Fruit fly (Drosophila melanogaster): ENCODE measurements around the gene mRpL21.

Gene mRpL21

dm6 chr3L:19230801-19231547 is 23.9 kb downstream of the mRpL21 start (continued):
- TF ChIP-seq Gug (GFP tag; IDR thresholded peaks at IDR 0.05) (no peak), zfh2 (GFP tag; optimal IDR thresholded peaks at IDR 0.05) (no peak), gsb-n (tag; optimal IDR thresholded peaks at IDR 0.05) (no peak), CG31365 (tag; optimal IDR thresholded peaks at IDR 0.05) (no peak), ci (GFP tag; IDR thresholded peaks at IDR 0.05) (no peak), chm (GFP tag; IDR thresholded peaks at IDR 0.05) (no peak), Dbx (GFP tag; IDR thresholded peaks at IDR 0.05) (no peak), CG12104 (GFP tag; optimal IDR thresholded peaks at IDR 0.05) (no peak), gcm2 (GFP tag; optimal IDR thresholded peaks at IDR 0.05) (no peak), Atf3 (GFP tag; optimal IDR thresholded peaks at IDR 0.05) (no peak), CG34376 (GFP tag; optimal IDR thresholded peaks at IDR 0.05) (no peak), CTCF (GFP tag; optimal IDR thresholded peaks at IDR 0.05) (no peak), slbo (GFP tag; IDR thresholded peaks at IDR 0.05) (peak; percentile 49), cad (GFP tag; optimal IDR thresholded peaks at IDR 0.05) (no peak), CG8924 (tag; optimal IDR thresholded peaks at IDR 0.05) (peak; percentile 32), HLH54F (GFP tag; optimal IDR thresholded peaks at IDR 0.05) (no peak), CG16815 (GFP tag; optimal IDR thresholded peaks at IDR 0.05) (no peak), CG43689 (GFP tag; IDR thresholded peaks at IDR 0.05) (no peak), CG9817 (tag; optimal IDR thresholded peaks at IDR 0.05) (no peak), CG10209 (GFP tag; optimal IDR thresholded peaks at IDR 0.05) (no peak), salm (tag; optimal IDR thresholded peaks at IDR 0.05) (no peak), NK7.1 (GFP tag; optimal IDR thresholded peaks at IDR 0.05) (no peak), CG33213 (GFP tag; optimal IDR thresholded peaks at IDR 0.05) (no peak), zen2 (GFP tag; IDR thresholded peaks at IDR 0.05; ENCODE audit: partially characterized antibody) (no peak), psq (GFP tag; optimal IDR thresholded peaks at IDR 0.05) (no peak), Xbp1 (GFP tag; optimal IDR thresholded peaks at IDR 0.05) (peak; percentile 39), Rfx (GFP tag; IDR thresholded peaks at IDR 0.05) (no peak), CG15514 (GFP tag; optimal IDR thresholded peaks at IDR 0.05) (no peak), sens-2 (GFP tag; IDR thresholded peaks at IDR 0.05) (no peak), grn (GFP tag; optimal IDR thresholded peaks at IDR 0.05) (no peak), gro (GFP tag; optimal IDR thresholded peaks at IDR 0.05) (no peak), Hr3 (GFP tag; optimal IDR thresholded peaks at IDR 0.05) (no peak), CG32772 (GFP tag; IDR thresholded peaks at IDR 0.05) (no peak), shn (GFP tag; optimal IDR thresholded peaks at IDR 0.05) (no peak), HHEX (GFP tag; optimal IDR thresholded peaks at IDR 0.05) (no peak), CG11696 (GFP tag; IDR thresholded peaks at IDR 0.05) (no peak), Chrac-16 (GFP tag; optimal IDR thresholded peaks at IDR 0.05) (no peak), Bdp1 (GFP tag; optimal IDR thresholded peaks at IDR 0.05) (no peak), ase (GFP tag; IDR thresholded peaks at IDR 0.05) (no peak), PHDP (tag; optimal IDR thresholded peaks at IDR 0.05) (peak; percentile 44), CG4854 (GFP tag; optimal IDR thresholded peaks at IDR 0.05) (no peak), vfl (GFP tag; optimal IDR thresholded peaks at IDR 0.05) (no peak), CG9609 (GFP tag; optimal IDR thresholded peaks at IDR 0.05) (no peak), Asciz (GFP tag; optimal IDR thresholded peaks at IDR 0.05) (peak; percentile 20), CG9876 (GFP tag; optimal IDR thresholded peaks at IDR 0.05) (no peak), CG7357 (GFP tag; IDR thresholded peaks at IDR 0.05) (no peak), CG4707 (GFP tag; optimal IDR thresholded peaks at IDR 0.05) (no peak), kah (GFP tag; optimal IDR thresholded peaks at IDR 0.05) (no peak), E2f1 (GFP tag; IDR thresholded peaks at IDR 0.05) (no peak), MTF-1 (GFP tag; optimal IDR thresholded peaks at IDR 0.05; ENCODE audit: borderline replicate concordance) (no peak), chinmo (GFP tag; IDR thresholded peaks at IDR 0.05; ENCODE audit: partially characterized antibody) (0 out of 4 replicates have a peak, but pooled peaks have one; percentile 10), CG11695 (GFP tag; IDR thresholded peaks at IDR 0.05) (0 out of 3 replicates have a peak, but pooled peaks have one; percentile 9)
